Worm (Caenorhabditis elegans) whole organism, L3 larva: ENCODE data around the gene fipr-9.

Source experiments
- R02D3.7 ChIP-seq: fragments of 150-350 bp; optimal IDR thresholded peaks from 2 replicates; lab custom pipeline; 2014; ENCODE audit warnings: missing biosample characterization, missing genetic modification characterization
- elt-2 ChIP-seq: sonication (generic microtip); optimal IDR thresholded peaks from 2 replicates; lab custom pipeline; 2016; ENCODE audit warnings: missing genetic modification reagents, mild to moderate bottlenecking, missing genetic modification characterization, missing compliant biosample characterization
- nfya-1 ChIP-seq: sonication (generic microtip); optimal IDR thresholded peaks from 2 replicates; lab custom pipeline; 2017; ENCODE audit warnings: missing genetic modification characterization, mild to moderate bottlenecking, missing compliant biosample characterization, antibody characterized with exemption, moderate library complexity; ENCODE audit not compliant: insufficient read depth
- nhr-12 ChIP-seq: fragments of 150-350 bp; optimal IDR thresholded peaks from 2 replicates; lab custom pipeline; 2014; ENCODE audit warnings: missing biosample characterization, missing genetic modification characterization
- nhr-28 ChIP-seq: fragments of 150-350 bp; optimal IDR thresholded peaks from 2 replicates; lab custom pipeline; 2014; ENCODE audit warnings: missing biosample characterization, missing genetic modification characterization
- pqm-1 ChIP-seq: fragments of 150-350 bp; optimal IDR thresholded peaks from 2 replicates; lab custom pipeline; 2017; ENCODE audit warnings: missing biosample characterization, missing genetic modification characterization, inconsistent platforms
- unc-39 ChIP-seq: sonication (generic microtip); optimal IDR thresholded peaks from 4 replicates; lab custom pipeline; 2017; ENCODE audit warnings: missing biosample characterization, missing genetic modification characterization
- unc-62 ChIP-seq: fragments of 150-350 bp; sonication (generic microtip); optimal IDR thresholded peaks from 4 replicates; lab custom pipeline; 2014; ENCODE audit warnings: missing biosample characterization, missing genetic modification reagents, missing genetic modification characterization
- zag-1 ChIP-seq: fragments of 150-350 bp; optimal IDR thresholded peaks from 2 replicates; lab custom pipeline; 2014; ENCODE audit warnings: missing biosample characterization, missing genetic modification characterization
- ztf-4 ChIP-seq: fragments of 150-350 bp; optimal IDR thresholded peaks from 2 replicates; lab custom pipeline; 2014; ENCODE audit warnings: missing biosample characterization, missing genetic modification characterization

DNA sequence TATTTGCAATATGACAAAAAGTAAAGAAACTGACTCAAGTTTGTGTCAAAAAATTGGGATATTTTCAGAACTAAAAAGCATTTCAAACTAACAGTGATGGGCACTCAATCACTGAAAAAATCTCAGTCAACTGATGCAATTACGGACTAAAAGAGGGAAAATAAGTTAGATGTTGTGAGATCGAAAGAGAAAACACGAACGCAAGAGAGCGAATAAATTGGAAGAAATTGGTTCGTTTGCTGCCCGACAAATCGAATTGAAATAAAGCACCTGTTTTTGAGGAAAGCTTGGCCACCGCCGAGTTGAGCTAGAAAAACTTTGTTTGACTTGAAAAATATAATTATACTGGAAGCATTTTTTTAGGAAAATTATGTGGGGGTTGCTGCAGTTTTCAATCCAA is 44.6 kb downstream of the fipr-9 start:
- TF ChIP-seq nfya-1 (tag; lab: Kevin White, UChicago) (no peak), R02D3.7 (no peak), unc-39 (tag; lab: Kevin White, UChicago) (no peak), nhr-28 (tag; lab: Kevin White, UChicago) (no peak), zag-1 (tag; lab: Kevin White, UChicago) (no peak), pqm-1 (tag; lab: Kevin White, UChicago) (no peak), nhr-12 (tag; lab: Kevin White, UChicago) (no peak), ztf-4 (no peak), unc-62 (GFP tag; lab: Kevin White, UChicago) (no peak), elt-2 (tag; lab: Kevin White, UChicago) (no peak)
